Worm (Caenorhabditis elegans): ENCODE measurements around the gene F15E6.9.

DNA sequence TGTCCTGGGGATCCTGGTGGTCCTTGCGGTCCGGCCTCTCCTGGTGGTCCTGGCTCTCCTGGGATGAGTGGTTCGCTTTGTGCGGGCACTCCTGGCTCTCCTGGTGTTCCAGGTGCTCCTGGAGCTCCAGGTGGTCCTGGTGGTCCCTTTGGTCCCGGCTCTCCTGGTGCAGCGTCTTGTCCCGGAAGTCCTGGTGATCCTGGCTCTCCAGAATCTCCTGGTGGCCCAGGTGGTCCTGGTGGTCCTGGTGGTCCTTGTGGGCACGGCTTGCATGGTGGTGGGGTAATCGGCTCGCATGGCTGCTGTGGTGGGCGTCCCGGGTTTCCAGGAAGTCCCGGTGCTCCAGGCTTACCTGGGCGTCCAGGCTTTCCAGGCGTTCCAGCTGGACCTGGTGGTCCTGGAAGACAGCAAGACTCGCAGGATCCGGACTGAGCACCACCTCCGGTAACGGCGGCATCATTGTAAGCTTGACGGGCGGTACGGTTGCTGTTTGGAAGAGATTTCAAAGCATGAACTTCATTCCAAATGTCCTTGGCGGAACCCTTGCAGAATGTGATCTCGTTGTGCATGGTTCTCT is 55.0 kb downstream of the F15E6.9 start:
- TF ChIP-seq lin-15B (tag; optimal IDR thresholded peaks at IDR 0.05) (no peak), snpc-4 (tag; optimal IDR thresholded peaks at IDR 0.05) (no peak), ceh-9 (tag; optimal IDR thresholded peaks at IDR 0.05) (no peak), nhr-28 (tag; optimal IDR thresholded peaks at IDR 0.05) (no peak), nhr-76 (tag; optimal IDR thresholded peaks at IDR 0.05) (no peak), elt-2 (tag; optimal IDR thresholded peaks at IDR 0.05) (no peak), lin-39 (tag; optimal IDR thresholded peaks at IDR 0.05) (no peak), elt-1 (tag; optimal IDR thresholded peaks at IDR 0.05) (no peak), nhr-237 (tag; optimal IDR thresholded peaks at IDR 0.05) (no peak), ztf-11 (tag; optimal IDR thresholded peaks at IDR 0.05) (no peak)

Data from whole organism, L3 larva.